Fruit fly (Drosophila melanogaster) whole organism, embryonic: Measurements from ENCODE around the gene stwl.

ENCODE experiments used
- Atf-2 ChIP-seq: fragments of 200-800 bp; sonication (Bioruptor generic); optimal IDR thresholded peaks from 2 replicates; lab custom pipeline; 2016; ENCODE audit warnings: missing biosample characterization, missing genetic modification characterization
- CG10543 ChIP-seq: fragments of 200-800 bp; sonication (Bioruptor generic); optimal IDR thresholded peaks from 3 replicates; lab custom pipeline; 2017; ENCODE audit warnings: missing biosample characterization, mild to moderate bottlenecking, missing genetic modification characterization, moderate library complexity
- CG12769 ChIP-seq: fragments of 200-800 bp; sonication (Bioruptor generic); optimal IDR thresholded peaks from 2 replicates; lab custom pipeline; 2019; ENCODE audit warnings: missing biosample characterization, mild to moderate bottlenecking, missing genetic modification characterization, moderate library complexity
- CG13894 ChIP-seq: fragments of 200-800 bp; sonication (Bioruptor generic); optimal IDR thresholded peaks from 3 replicates; lab custom pipeline; 2018; ENCODE audit warnings: missing biosample characterization, mild to moderate bottlenecking, missing genetic modification characterization, moderate library complexity
- CG15696 ChIP-seq: fragments of 200-800 bp; sonication (Bioruptor generic); optimal IDR thresholded peaks from 2 replicates; lab custom pipeline; 2019; ENCODE audit warnings: missing biosample characterization, mild to moderate bottlenecking, missing genetic modification characterization, moderate library complexity
- CG16815 ChIP-seq: fragments of 200-800 bp; sonication (Bioruptor generic); optimal IDR thresholded peaks from 3 replicates; lab custom pipeline; 2017; ENCODE audit warnings: missing biosample characterization, mild to moderate bottlenecking, missing genetic modification characterization
- CG2202 ChIP-seq: fragments of 200-800 bp; sonication (Bioruptor generic); optimal IDR thresholded peaks from 2 replicates; lab custom pipeline; 2018; ENCODE audit warnings: missing biosample characterization, mild to moderate bottlenecking, missing genetic modification characterization
- CG30403 ChIP-seq: fragments of 200-800 bp; sonication (Bioruptor generic); optimal IDR thresholded peaks from 3 replicates; lab custom pipeline; 2016; ENCODE audit warnings: missing biosample characterization, missing genetic modification characterization
- CG3726 ChIP-seq: fragments of 200-800 bp; sonication (Bioruptor generic); IDR thresholded peaks from 3 replicates; pipeline ENCODE4, ENCODE4 v1.3.6; 2022; ENCODE audit warnings: missing biosample characterization, missing genetic modification characterization
- CG3995 ChIP-seq: fragments of 200-800 bp; sonication (Bioruptor generic); optimal IDR thresholded peaks from 3 replicates; lab custom pipeline; 2016; ENCODE audit warnings: missing biosample characterization, missing genetic modification characterization
- CG4617 ChIP-seq: fragments of 200-800 bp; sonication (Bioruptor generic); optimal IDR thresholded peaks from 3 replicates; lab custom pipeline; 2016; ENCODE audit warnings: missing biosample characterization, missing genetic modification characterization, borderline replicate concordance
- CG6254 ChIP-seq: fragments of 200-800 bp; sonication (Bioruptor generic); optimal IDR thresholded peaks from 3 replicates; lab custom pipeline; 2017; ENCODE audit warnings: mild to moderate bottlenecking, missing biosample characterization, missing genetic modification reagents, missing genetic modification characterization
- CG6791 ChIP-seq: fragments of 200-800 bp; sonication (Bioruptor generic); IDR thresholded peaks from 3 replicates; pipeline ENCODE4 v1.3.6; 2022; ENCODE audit warnings: missing biosample characterization, missing genetic modification characterization; ENCODE audit not compliant: partially characterized antibody
- CG6854 ChIP-seq: fragments of 200-800 bp; sonication (Bioruptor generic); optimal IDR thresholded peaks from 3 replicates; lab custom pipeline; 2017; ENCODE audit warnings: missing biosample characterization, mild to moderate bottlenecking, missing genetic modification characterization
- CG8089 ChIP-seq: fragments of 200-800 bp; sonication (Bioruptor generic); optimal IDR thresholded peaks from 3 replicates; lab custom pipeline; 2016; ENCODE audit warnings: missing biosample characterization, missing genetic modification characterization
- CG9876 ChIP-seq: fragments of 200-800 bp; sonication (Bioruptor generic); optimal IDR thresholded peaks from 2 replicates; lab custom pipeline; 2016; ENCODE audit warnings: missing biosample characterization, missing genetic modification characterization
- CoRest ChIP-seq: fragments of 200-800 bp; sonication (Bioruptor generic); optimal IDR thresholded peaks from 3 replicates; lab custom pipeline; 2018; ENCODE audit warnings: missing biosample characterization, mild to moderate bottlenecking, missing genetic modification characterization, moderate library complexity
- E2f1 ChIP-seq: fragments of 200-800 bp; sonication (Bioruptor generic); IDR thresholded peaks from 2 replicates; pipeline ENCODE4 v1.3.6; 2022; ENCODE audit warnings: missing biosample characterization, missing genetic modification characterization
- Fer2 ChIP-seq: fragments of 200-800 bp; sonication (Bioruptor generic); optimal IDR thresholded peaks from 2 replicates; lab custom pipeline; 2018; ENCODE audit warnings: missing biosample characterization, mild to moderate bottlenecking, missing genetic modification characterization, moderate library complexity
- HHEX ChIP-seq: fragments of 200-800 bp; sonication (Bioruptor generic); optimal IDR thresholded peaks from 3 replicates; lab custom pipeline; 2017; ENCODE audit warnings: missing biosample characterization, mild to moderate bottlenecking, missing genetic modification characterization, missing genetic modification reagents
- Hey ChIP-seq: fragments of 200-800 bp; sonication (Bioruptor generic); optimal IDR thresholded peaks from 3 replicates; lab custom pipeline; 2018; ENCODE audit warnings: missing biosample characterization, mild to moderate bottlenecking, missing genetic modification characterization
- HmgZ ChIP-seq: fragments of 200-800 bp; sonication (Bioruptor generic); optimal IDR thresholded peaks from 2 replicates; lab custom pipeline; 2018; ENCODE audit warnings: missing biosample characterization, mild to moderate bottlenecking, missing genetic modification characterization
- Neu2 ChIP-seq: fragments of 200-800 bp; sonication (Bioruptor generic); optimal IDR thresholded peaks from 3 replicates; lab custom pipeline; 2016; ENCODE audit warnings: missing biosample characterization, missing genetic modification characterization, borderline replicate concordance
- PHDP ChIP-seq: fragments of 200-800 bp; sonication (Bioruptor generic); optimal IDR thresholded peaks from 3 replicates; lab custom pipeline; 2018; ENCODE audit warnings: missing biosample characterization, mild to moderate bottlenecking, missing genetic modification characterization, moderate library complexity
- Poxn ChIP-seq: fragments of 200-800 bp; sonication (Bioruptor generic); IDR thresholded peaks from 2 replicates; pipeline ENCODE4 v1.3.6; 2022; ENCODE audit warnings: missing biosample characterization, missing genetic modification characterization
- Scr ChIP-seq: fragments of 200-800 bp; sonication (Bioruptor generic); IDR thresholded peaks from 2 replicates; pipeline ENCODE4 v1.3.6; 2022; ENCODE audit warnings: missing biosample characterization, missing genetic modification characterization; ENCODE audit not compliant: partially characterized antibody
- Sox102F ChIP-seq: fragments of 200-800 bp; sonication (Bioruptor generic); optimal IDR thresholded peaks from 2 replicates; lab custom pipeline; 2018; ENCODE audit warnings: missing biosample characterization, mild to moderate bottlenecking, missing genetic modification characterization, moderate library complexity
- TFAM ChIP-seq: fragments of 200-800 bp; sonication (Bioruptor generic); optimal IDR thresholded peaks from 2 replicates; lab custom pipeline; 2017; ENCODE audit warnings: missing biosample characterization, missing genetic modification characterization, inconsistent platforms
- Usf ChIP-seq: fragments of 200-800 bp; sonication (Bioruptor generic); optimal IDR thresholded peaks from 2 replicates; lab custom pipeline; 2017; ENCODE audit warnings: missing genotype, missing biosample characterization, missing genetic modification characterization
- ab ChIP-seq: fragments of 200-800 bp; sonication (Bioruptor generic); optimal IDR thresholded peaks from 2 replicates; lab custom pipeline; 2016; ENCODE audit warnings: missing biosample characterization, missing genetic modification characterization
- ac ChIP-seq: fragments of 200-800 bp; sonication (Bioruptor generic); optimal IDR thresholded peaks from 3 replicates; lab custom pipeline; 2017; ENCODE audit warnings: missing biosample characterization, mild to moderate bottlenecking, missing genetic modification characterization
- ase ChIP-seq: fragments of 200-800 bp; sonication (Bioruptor generic); IDR thresholded peaks from 3 replicates; pipeline ENCODE4 v1.3.6; 2022; ENCODE audit warnings: missing biosample characterization, missing genetic modification characterization
- az2 ChIP-seq: fragments of 200-800 bp; sonication (Bioruptor generic); optimal IDR thresholded peaks from 3 replicates; lab custom pipeline; 2016; ENCODE audit warnings: missing biosample characterization, missing genetic modification characterization
- bab2 ChIP-seq: fragments of 200-800 bp; sonication (Bioruptor generic); optimal IDR thresholded peaks from 2 replicates; lab custom pipeline; 2016; ENCODE audit warnings: missing biosample characterization, missing genetic modification characterization
- chif ChIP-seq, 2 experiments: fragments of 200-800 bp; sonication (Bioruptor generic); optimal IDR thresholded peaks; 3 replicates each; lab custom pipeline; 2016; ENCODE audit warnings: missing biosample characterization in 2 of 2, missing genetic modification characterization in 2 of 2
- chinmo ChIP-seq: fragments of 200-800 bp; sonication (Bioruptor generic); IDR thresholded peaks from 4 replicates; pipeline ENCODE4 v1.3.6; 2022; ENCODE audit warnings: missing biosample characterization, missing genetic modification characterization; ENCODE audit not compliant: partially characterized antibody
- dpn ChIP-seq, 2 experiments: fragments of 200-800 bp; sonication (Bioruptor generic); optimal IDR thresholded peaks; 3 replicates each; lab custom pipeline; 2016; ENCODE audit warnings: missing biosample characterization in 2 of 2, missing genetic modification characterization in 2 of 2
- ems ChIP-seq: fragments of 200-800 bp; sonication (Bioruptor generic); optimal IDR thresholded peaks from 3 replicates; lab custom pipeline; 2016; ENCODE audit warnings: missing biosample characterization, missing genetic modification characterization
- en ChIP-seq: fragments of 200-800 bp; sonication (Bioruptor generic); optimal IDR thresholded peaks from 2 replicates; lab custom pipeline; 2016; ENCODE audit warnings: missing biosample characterization, missing genetic modification characterization
- eve ChIP-seq, 2 experiments: fragments of >200 bp; optimal IDR thresholded peaks; 2 replicates each; lab custom pipeline; 2017; ENCODE audit warnings: missing biosample characterization in 2 of 2, missing genetic modification characterization in 2 of 2
- ewg ChIP-seq: fragments of 200-800 bp; sonication (Bioruptor generic); optimal IDR thresholded peaks from 3 replicates; lab custom pipeline; 2017; ENCODE audit warnings: mild to moderate bottlenecking, missing biosample characterization, missing genetic modification reagents, missing genetic modification characterization
- fd102C ChIP-seq: fragments of 200-800 bp; sonication (Bioruptor generic); optimal IDR thresholded peaks from 2 replicates; lab custom pipeline; 2018; ENCODE audit warnings: missing biosample characterization, mild to moderate bottlenecking, missing genetic modification characterization, moderate library complexity
- hbn ChIP-seq: fragments of 200-800 bp; sonication (Bioruptor generic); IDR thresholded peaks from 2 replicates; pipeline ENCODE4 v1.3.6; 2022; ENCODE audit warnings: missing biosample characterization, missing genetic modification characterization; ENCODE audit not compliant: partially characterized antibody
- ken ChIP-seq: fragments of 200-800 bp; sonication (Bioruptor generic); IDR thresholded peaks from 3 replicates; pipeline ENCODE4 v1.3.6; 2022; ENCODE audit warnings: missing biosample characterization, missing genetic modification characterization
- org-1 ChIP-seq: fragments of 200-800 bp; sonication (Bioruptor generic); optimal IDR thresholded peaks from 2 replicates; lab custom pipeline; 2017; ENCODE audit warnings: missing biosample characterization, missing genetic modification characterization
- pan ChIP-seq, 4 experiments: fragments of >200 bp in 3 of 4; fragments of 200-800 bp in 1 of 4; sonication (Bioruptor generic) in 1 of 4; optimal IDR thresholded peaks in 3 of 4; IDR thresholded peaks in 1 of 4; 2 replicates each; pipeline versions ENCODE4 v1.3.6 to Lab custom; 2017 to 2022; ENCODE audit warnings: missing biosample characterization in 2 of 4, missing genetic modification characterization in 2 of 4, mixed read lengths in 1 of 4
- sens-2 ChIP-seq: fragments of 200-800 bp; sonication (Bioruptor generic); IDR thresholded peaks from 2 replicates; pipeline ENCODE4 v1.3.6; 2022; ENCODE audit warnings: missing biosample characterization, missing genetic modification characterization
- seq ChIP-seq: fragments of 200-800 bp; sonication (Bioruptor generic); IDR thresholded peaks from 2 replicates; pipeline ENCODE4 v1.3.6; 2022; ENCODE audit warnings: missing biosample characterization, missing genetic modification characterization
- sim ChIP-seq: fragments of 200-800 bp; sonication (Bioruptor generic); IDR thresholded peaks from 2 replicates; pipeline ENCODE4 v1.3.6; 2022; ENCODE audit warnings: missing biosample characterization, missing genetic modification characterization
- yki ChIP-seq: fragments of >200 bp; optimal IDR thresholded peaks from 3 replicates; lab custom pipeline; 2018

The stwl gene

dm6 chr3L:14364701-14365100 lies 45.0 kb downstream of the stwl start (continued):
- TF ChIP-seq org-1 (GFP tag; lab: Kevin White, UChicago): no peak
- peak; percentile 28 for TF ChIP-seq Sox102F (GFP tag; lab: Kevin White, UChicago)
- no peak for TF ChIP-seq Poxn (GFP tag; lab: Robert Waterston, UW)
- no peak for TF ChIP-seq ken (GFP tag; lab: Robert Waterston, UW)
- peak; percentile 70 for TF ChIP-seq az2 (GFP tag; lab: Kevin White, UChicago)
- TF ChIP-seq dpn (GFP tag; optimal IDR thresholded peaks at IDR 0.05; lab: Kevin White, UChicago): peak; percentile 17 to 33
- no peak for TF ChIP-seq PHDP (tag; lab: Kevin White, UChicago)
- peak; percentile 21 to 83 for TF ChIP-seq chif (GFP tag; optimal IDR thresholded peaks at IDR 0.05; lab: Kevin White, UChicago)
- TF ChIP-seq Atf-2 (GFP tag; lab: Kevin White, UChicago): peak; percentile 54
- peak; percentile 4 for TF ChIP-seq CG30403
- TF ChIP-seq Hey (tag; lab: Kevin White, UChicago): no peak
- TF ChIP-seq seq: no peak
- no peak for TF ChIP-seq HmgZ (tag; lab: Kevin White, UChicago)
- no peak for TF ChIP-seq CG6791 (GFP tag; lab: Robert Waterston, UW)
- TF ChIP-seq pan (optimal IDR thresholded peaks at IDR 0.05; lab: Kevin White, UChicago): no peak
- peak in 1 of 2 experiments; percentile 12 for TF ChIP-seq pan (GFP tag; optimal IDR thresholded peaks at IDR 0.05 in 1 of 2, IDR thresholded peaks at IDR 0.05 in 1 of 2)
- peak; percentile 9 for TF ChIP-seq CG8089
- TF ChIP-seq ac (GFP tag; lab: Kevin White, UChicago): no peak
- 0 out of 4 replicates have a peak, but pooled peaks have one; percentile 8 for TF ChIP-seq chinmo (GFP tag; lab: Robert Waterston, UW)
- no peak for TF ChIP-seq CG3726
- peak; percentile 23 for TF ChIP-seq ems (GFP tag; lab: Kevin White, UChicago)
- no peak for TF ChIP-seq Fer2 (tag; lab: Kevin White, UChicago)
- peak; percentile 49 for TF ChIP-seq bab2 (GFP tag; lab: Kevin White, UChicago)
- TF ChIP-seq CG13894: no peak
- TF ChIP-seq sens-2 (GFP tag; lab: Robert Waterston, UW): peak; percentile 56
- peak; percentile 0 for TF ChIP-seq ewg (GFP tag; lab: Kevin White, UChicago)
- TF ChIP-seq eve (GFP tag; optimal IDR thresholded peaks at IDR 0.05; lab: Kevin White, UChicago): peak in 1 of 2 experiments; percentile 36
- no peak for TF ChIP-seq Scr (GFP tag; lab: Robert Waterston, UW)
- TF ChIP-seq CG6254: no peak
- TF ChIP-seq CG12769: no peak
- TF ChIP-seq CG4617: no peak
- peak; percentile 28 for TF ChIP-seq en (GFP tag; lab: Kevin White, UChicago)
- TF ChIP-seq fd102C (GFP tag; lab: Kevin White, UChicago): peak; percentile 52
- no peak for TF ChIP-seq Neu2 (GFP tag; lab: Kevin White, UChicago)
- TF ChIP-seq sim (GFP tag; lab: Robert Waterston, UW): 0 out of 2 replicates have a peak, but pooled peaks have one; percentile 27
- TF ChIP-seq CG2202 (tag; lab: Kevin White, UChicago): peak; percentile 44
- peak; percentile 47 for TF ChIP-seq CoRest (tag; lab: Kevin White, UChicago)
- TF ChIP-seq TFAM: no peak
- no peak for TF ChIP-seq CG9876
- TF ChIP-seq HHEX (GFP tag; lab: Kevin White, UChicago): no peak
- no peak for TF ChIP-seq yki (lab: Kevin White, UChicago)
- TF ChIP-seq ase (GFP tag; lab: Robert Waterston, UW): no peak
- TF ChIP-seq ab (GFP tag; lab: Kevin White, UChicago): no peak
- TF ChIP-seq E2f1 (GFP tag; lab: Robert Waterston, UW): peak; percentile 27; the same call in 1 of the 2 replicates
- TF ChIP-seq hbn: no peak
- TF ChIP-seq CG15696 (tag; lab: Kevin White, UChicago): peak; percentile 69
- peak; percentile 40 for TF ChIP-seq CG16815
- TF ChIP-seq CG6854 (GFP tag; lab: Kevin White, UChicago): no peak
- TF ChIP-seq CG3995 (GFP tag; lab: Kevin White, UChicago): no peak
- TF ChIP-seq Usf: peak; percentile 12
- TF ChIP-seq CG10543: no peak
